Fruit fly (Drosophila melanogaster): Measurements from ENCODE around the gene Cln3.

Gene Cln3

dm6 chr3L:17802107-17802506, 11.8 kb downstream of the Cln3 start, which contains the start of gene NUCB1 (continued):
- TF ChIP-seq CoRest (tag; optimal IDR thresholded peaks at IDR 0.05) (peak; percentile 47), dan (GFP tag; IDR thresholded peaks at IDR 0.05) (no peak), Meics (GFP tag; optimal IDR thresholded peaks at IDR 0.05) (peak; percentile 23), jigr1 (GFP tag; IDR thresholded peaks at IDR 0.05) (no peak), Dip3 (GFP tag; optimal IDR thresholded peaks at IDR 0.05) (peak; percentile 43), Max (GFP tag; optimal IDR thresholded peaks at IDR 0.05) (peak; percentile 53), CHES-1-like (GFP tag; optimal IDR thresholded peaks at IDR 0.05) (peak; percentile 36), br (optimal IDR thresholded peaks at IDR 0.05) (no peak), CG4617 (GFP tag; optimal IDR thresholded peaks at IDR 0.05; ENCODE audit: borderline replicate concordance) (peak; percentile 94), Trl (optimal IDR thresholded peaks at IDR 0.05) (no peak), Trl (GFP tag; optimal IDR thresholded peaks at IDR 0.05) (peak; percentile 36), CG3847 (GFP tag; IDR thresholded peaks at IDR 0.05) (peak; percentile 80), CG31224 (GFP tag; IDR thresholded peaks at IDR 0.05) (no peak), CG10147 (GFP tag; optimal IDR thresholded peaks at IDR 0.05) (no peak), slbo (GFP tag; IDR thresholded peaks at IDR 0.05) (peak; percentile 58), Dad (GFP tag; optimal IDR thresholded peaks at IDR 0.05) (peak; percentile 46), tx (GFP tag; optimal IDR thresholded peaks at IDR 0.05) (peak; percentile 15), CG16813 (GFP tag; IDR thresholded peaks at IDR 0.05; ENCODE audit: partially characterized antibody) (0 out of 3 replicates have a peak, but pooled peaks have one; percentile 4), zen (tag; optimal IDR thresholded peaks at IDR 0.05) (peak; percentile 46), CG1603 (tag; optimal IDR thresholded peaks at IDR 0.05) (peak; percentile 87), CG12659 (GFP tag; optimal IDR thresholded peaks at IDR 0.05) (peak; percentile 63), CG33557 (GFP tag; optimal IDR thresholded peaks at IDR 0.05) (peak; percentile 25), CG34224 (GFP tag; IDR thresholded peaks at IDR 0.05; ENCODE audit: partially characterized antibody) (peak; percentile 21; the same call in 1 of the 3 replicates), Bdp1 (GFP tag; optimal IDR thresholded peaks at IDR 0.05) (peak; percentile 14), fru (optimal IDR thresholded peaks at IDR 0.05) (no peak), ERR (GFP tag; optimal IDR thresholded peaks at IDR 0.05) (peak; percentile 34), Dp (GFP tag; optimal IDR thresholded peaks at IDR 0.05) (peak; percentile 45), dmrt11E (tag; optimal IDR thresholded peaks at IDR 0.05) (peak; percentile 12), CG17802 (tag; optimal IDR thresholded peaks at IDR 0.05) (no peak), ci (GFP tag; IDR thresholded peaks at IDR 0.05) (peak; percentile 60), pita (GFP tag; optimal IDR thresholded peaks at IDR 0.05) (peak; percentile 72), Kr (GFP tag; optimal IDR thresholded peaks at IDR 0.05) (no peak), CG15696 (tag; optimal IDR thresholded peaks at IDR 0.05) (peak; percentile 0), Scr (GFP tag; IDR thresholded peaks at IDR 0.05; ENCODE audit: partially characterized antibody) (0 out of 2 replicates have a peak, but pooled peaks have one; percentile 2), Mad (GFP tag; optimal IDR thresholded peaks at IDR 0.05) (peak; percentile 12), disco-r (GFP tag; optimal IDR thresholded peaks at IDR 0.05) (peak; percentile 26), Med (GFP tag) (peak; percentile 94), lov (optimal IDR thresholded peaks at IDR 0.05) (no peak), lov (GFP tag; IDR thresholded peaks at IDR 0.05) (0 out of 3 replicates have a peak, but pooled peaks have one; percentile 49), CG3995 (GFP tag; optimal IDR thresholded peaks at IDR 0.05) (peak; percentile 27), Opbp (GFP tag; IDR thresholded peaks at IDR 0.05; ENCODE audit: partially characterized antibody) (peak; percentile 48; the same call in 1 of the 3 replicates), CG15479 (GFP tag; optimal IDR thresholded peaks at IDR 0.05) (peak; percentile 71), Ptx1 (GFP tag; IDR thresholded peaks at IDR 0.05) (peak; percentile 38), vfl (GFP tag; optimal IDR thresholded peaks at IDR 0.05) (peak; percentile 29), CG17328 (GFP tag; IDR thresholded peaks at IDR 0.05) (peak; percentile 37; the same call in 1 of the 2 replicates), dm (GFP tag; optimal IDR thresholded peaks at IDR 0.05) (peak; percentile 54), CG2712 (tag; optimal IDR thresholded peaks at IDR 0.05) (peak; percentile 55), CG3065 (GFP tag; optimal IDR thresholded peaks at IDR 0.05) (peak; percentile 18), CG12391 (tag; optimal IDR thresholded peaks at IDR 0.05) (peak; percentile 59), CG17912 (GFP tag; optimal IDR thresholded peaks at IDR 0.05) (peak; percentile 63), hkb (optimal IDR thresholded peaks at IDR 0.05) (no peak), hkb (GFP tag; IDR thresholded peaks at IDR 0.05) (peak; percentile 36; the same call in 1 of the 2 replicates)

Measured in whole organism, embryonic.